Worm (Caenorhabditis elegans) whole organism, midembryonic: ENCODE results near the gene F19C7.2.

Source experiments
- cog-1 ChIP-seq: sonication (generic microtip); optimal IDR thresholded peaks from 2 replicates; lab custom pipeline; 2016; ENCODE audit warnings: missing genetic modification characterization, missing compliant biosample characterization
- flt-1 ChIP-seq: fragments of 200-800 bp; sonication (Bioruptor generic); IDR thresholded peaks from 2 replicates; pipeline ENCODE4 v1.3.6; 2022; ENCODE audit warnings: missing genetic modification characterization, missing compliant biosample characterization
- med-1 ChIP-seq: sonication (generic microtip); optimal IDR thresholded peaks from 2 replicates; lab custom pipeline; 2017; ENCODE audit warnings: missing genetic modification characterization, mild to moderate bottlenecking, missing compliant biosample characterization, antibody characterized with exemption, missing genetic modification reagents; ENCODE audit not compliant: insufficient read depth
- ref-1 ChIP-seq: fragments of 200-800 bp; sonication (Bioruptor generic); conservative IDR thresholded peaks from 2 replicates; pipeline ENCODE4 v1.3.6; 2022; ENCODE audit warnings: missing genetic modification reagents, missing genetic modification characterization, missing compliant biosample characterization
- tab-1 ChIP-seq: fragments of 200-800 bp; sonication (Bioruptor generic); IDR thresholded peaks from 2 replicates; pipeline ENCODE4 v1.3.6; 2022; ENCODE audit warnings: missing genetic modification characterization, missing compliant biosample characterization
- ztf-23 ChIP-seq: fragments of 200-800 bp; sonication (Bioruptor generic); IDR thresholded peaks from 2 replicates; pipeline ENCODE4 v1.3.6; 2022; ENCODE audit warnings: missing genetic modification reagents, missing genetic modification characterization, missing compliant biosample characterization
- ztf-29 ChIP-seq: fragments of 200-800 bp; sonication (Bioruptor generic); IDR thresholded peaks from 2 replicates; pipeline ENCODE4 v1.3.6; 2022; ENCODE audit warnings: missing genetic modification reagents, missing genetic modification characterization, missing compliant biosample characterization

ce11 chrIV:4596824-4597223 is 2.9 kb upstream of the F19C7.2 start, which contains the start of gene F19C7.3:
- TF ChIP-seq ztf-29 (GFP tag; lab: Robert Waterston, UW) (no peak), ref-1 (GFP tag; lab: Robert Waterston, UW) (no peak), flt-1 (no peak), ztf-23 (GFP tag; lab: Robert Waterston, UW) (no peak), cog-1 (no peak), med-1 (GFP tag; lab: Kevin White, UChicago) (no peak), tab-1 (GFP tag; lab: Robert Waterston, UW) (no peak)
